Fruit fly (Drosophila melanogaster): ENCODE measurements around the gene Vps16B.

dm6 chr3R:29836188-29836587 is 19.9 kb upstream of the Vps16B start, which contains the start of gene CG42592:
- TF ChIP-seq Hr4 (GFP tag; optimal IDR thresholded peaks at IDR 0.05) (no peak), CG6792 (GFP tag; optimal IDR thresholded peaks at IDR 0.05) (no peak), CG16779 (tag; optimal IDR thresholded peaks at IDR 0.05) (no peak), Ets21C (GFP tag; optimal IDR thresholded peaks at IDR 0.05) (no peak), CG34406 (GFP tag; optimal IDR thresholded peaks at IDR 0.05) (no peak), Lpt (GFP tag; optimal IDR thresholded peaks at IDR 0.05) (no peak), eg (GFP tag; IDR thresholded peaks at IDR 0.05) (no peak), CG4318 (GFP tag; optimal IDR thresholded peaks at IDR 0.05) (no peak), CG6854 (GFP tag; optimal IDR thresholded peaks at IDR 0.05) (no peak), dsx (GFP tag; optimal IDR thresholded peaks at IDR 0.05; ENCODE audit: poor library complexity, severe bottlenecking) (no peak)
